Fruit fly (Drosophila melanogaster) whole organism, embryonic: ENCODE data around the gene CG42272.

Source experiments
- B-H1 ChIP-seq: fragments of 200-800 bp; sonication (Bioruptor generic); IDR thresholded peaks from 3 replicates; pipeline ENCODE4 v1.3.6; 2022; ENCODE audit warnings: missing biosample characterization, missing genetic modification characterization
- CG10147 ChIP-seq: fragments of 200-800 bp; sonication (Bioruptor generic); optimal IDR thresholded peaks from 2 replicates; lab custom pipeline; 2019; ENCODE audit warnings: missing biosample characterization, mild to moderate bottlenecking, missing genetic modification characterization, moderate library complexity
- CG11504 ChIP-seq: fragments of 200-800 bp; sonication (Bioruptor generic); optimal IDR thresholded peaks from 3 replicates; lab custom pipeline; 2019; ENCODE audit warnings: missing biosample characterization, mild to moderate bottlenecking, missing genetic modification characterization, moderate library complexity
- CG11560 ChIP-seq: fragments of 200-800 bp; sonication (Bioruptor generic); IDR thresholded peaks from 3 replicates; pipeline ENCODE4 v1.3.6; 2022; ENCODE audit warnings: missing biosample characterization, missing genetic modification characterization
- CG13123 ChIP-seq: fragments of 200-800 bp; sonication (Bioruptor generic); optimal IDR thresholded peaks from 2 replicates; lab custom pipeline; 2016; ENCODE audit warnings: missing biosample characterization, missing genetic modification characterization
- CG13894 ChIP-seq: fragments of 200-800 bp; sonication (Bioruptor generic); optimal IDR thresholded peaks from 3 replicates; lab custom pipeline; 2018; ENCODE audit warnings: missing biosample characterization, mild to moderate bottlenecking, missing genetic modification characterization, moderate library complexity
- CG14965 ChIP-seq: fragments of 200-800 bp; sonication (Bioruptor generic); optimal IDR thresholded peaks from 2 replicates; lab custom pipeline; 2016; ENCODE audit warnings: missing biosample characterization, missing genetic modification characterization, borderline replicate concordance
- CG15514 ChIP-seq: fragments of 200-800 bp; sonication (Bioruptor generic); optimal IDR thresholded peaks from 3 replicates; lab custom pipeline; 2017; ENCODE audit warnings: missing biosample characterization, missing genetic modification characterization, mild to moderate bottlenecking, moderate library complexity, missing genetic modification reagents
- CG16815 ChIP-seq: fragments of 200-800 bp; sonication (Bioruptor generic); optimal IDR thresholded peaks from 3 replicates; lab custom pipeline; 2017; ENCODE audit warnings: missing biosample characterization, mild to moderate bottlenecking, missing genetic modification characterization
- CG18599 ChIP-seq: fragments of 200-800 bp; sonication (Bioruptor generic); optimal IDR thresholded peaks from 3 replicates; lab custom pipeline; 2017; ENCODE audit warnings: missing biosample characterization, missing genetic modification characterization, mild to moderate bottlenecking, moderate library complexity, missing genetic modification reagents
- CG18764 ChIP-seq: fragments of 200-800 bp; sonication (Bioruptor generic); optimal IDR thresholded peaks from 3 replicates; lab custom pipeline; 2016; ENCODE audit warnings: missing biosample characterization, missing genetic modification characterization
- CG2129 ChIP-seq: fragments of 200-800 bp; sonication (Bioruptor generic); IDR thresholded peaks from 2 replicates; pipeline ENCODE4 v1.3.6; 2022; ENCODE audit warnings: missing biosample characterization, missing genetic modification characterization; ENCODE audit not compliant: partially characterized antibody
- CG31388 ChIP-seq: fragments of 200-800 bp; sonication (Bioruptor generic); optimal IDR thresholded peaks from 2 replicates; lab custom pipeline; 2016; ENCODE audit warnings: missing biosample characterization, missing genetic modification characterization
- CG4404 ChIP-seq: fragments of 200-800 bp; sonication (Bioruptor generic); IDR thresholded peaks from 2 replicates; pipeline ENCODE4 v1.3.6; 2022; ENCODE audit warnings: missing biosample characterization, missing genetic modification characterization
- CG6272 ChIP-seq: fragments of 200-800 bp; sonication (Bioruptor generic); IDR thresholded peaks from 2 replicates; pipeline ENCODE4 v1.3.6; 2022; ENCODE audit warnings: missing biosample characterization, missing genetic modification characterization
- CG6683 ChIP-seq: fragments of 200-800 bp; sonication (Bioruptor generic); optimal IDR thresholded peaks from 2 replicates; lab custom pipeline; 2017; ENCODE audit warnings: missing biosample characterization, mild to moderate bottlenecking, missing genetic modification characterization, missing genetic modification reagents
- CG6854 ChIP-seq: fragments of 200-800 bp; sonication (Bioruptor generic); optimal IDR thresholded peaks from 3 replicates; lab custom pipeline; 2017; ENCODE audit warnings: missing biosample characterization, mild to moderate bottlenecking, missing genetic modification characterization
- CG7786 ChIP-seq: fragments of 200-800 bp; sonication (Bioruptor generic); optimal IDR thresholded peaks from 2 replicates; lab custom pipeline; 2016; ENCODE audit warnings: missing biosample characterization, missing genetic modification characterization
- CG8924 ChIP-seq: fragments of 200-800 bp; optimal IDR thresholded peaks from 3 replicates; lab custom pipeline; 2019; ENCODE audit warnings: missing biosample characterization, mild to moderate bottlenecking, missing genetic modification characterization, moderate library complexity
- Dek ChIP-seq: fragments of 200-800 bp; sonication (Bioruptor generic); optimal IDR thresholded peaks from 3 replicates; lab custom pipeline; 2019; ENCODE audit warnings: missing biosample characterization, mild to moderate bottlenecking, missing genetic modification characterization, moderate library complexity
- Dref ChIP-seq: fragments of 200-800 bp; sonication (Bioruptor generic); IDR thresholded peaks from 2 replicates; pipeline ENCODE4 v1.3.6; 2022; ENCODE audit warnings: missing biosample characterization, missing genetic modification characterization
- ERR ChIP-seq: fragments of 200-800 bp; sonication (Bioruptor generic); optimal IDR thresholded peaks from 2 replicates; lab custom pipeline; 2016; ENCODE audit warnings: missing biosample characterization, missing genetic modification characterization
- Gug ChIP-seq: fragments of 200-800 bp; sonication (Bioruptor generic); IDR thresholded peaks from 4 replicates; pipeline ENCODE4 v1.3.6; 2022; ENCODE audit warnings: missing biosample characterization, missing genetic modification characterization
- HLH54F ChIP-seq: fragments of 200-800 bp; sonication (Bioruptor generic); optimal IDR thresholded peaks from 3 replicates; lab custom pipeline; 2016; ENCODE audit warnings: missing biosample characterization, missing genetic modification characterization
- Jarid2 ChIP-seq: fragments of 200-800 bp; sonication (Bioruptor generic); optimal IDR thresholded peaks from 3 replicates; lab custom pipeline; 2017; ENCODE audit warnings: mild to moderate bottlenecking, missing biosample characterization, missing genetic modification reagents, missing genetic modification characterization
- MTF-1 ChIP-seq: fragments of 200-800 bp; sonication (Bioruptor generic); optimal IDR thresholded peaks from 2 replicates; lab custom pipeline; 2018; ENCODE audit warnings: missing biosample characterization, mild to moderate bottlenecking, missing genetic modification characterization, borderline replicate concordance
- Mad ChIP-seq: fragments of 200-800 bp; sonication (Bioruptor generic); optimal IDR thresholded peaks from 2 replicates; lab custom pipeline; 2016; ENCODE audit warnings: missing biosample characterization, missing genetic modification characterization
- PHDP ChIP-seq: fragments of 200-800 bp; sonication (Bioruptor generic); optimal IDR thresholded peaks from 3 replicates; lab custom pipeline; 2018; ENCODE audit warnings: missing biosample characterization, mild to moderate bottlenecking, missing genetic modification characterization, moderate library complexity
- Rfx ChIP-seq: fragments of 200-800 bp; sonication (Bioruptor generic); IDR thresholded peaks from 2 replicates; pipeline ENCODE4 v1.3.6; 2022; ENCODE audit warnings: missing biosample characterization, missing genetic modification characterization
- Scr ChIP-seq: fragments of 200-800 bp; sonication (Bioruptor generic); IDR thresholded peaks from 2 replicates; pipeline ENCODE4 v1.3.6; 2022; ENCODE audit warnings: missing biosample characterization, missing genetic modification characterization; ENCODE audit not compliant: partially characterized antibody
- Spps ChIP-seq: fragments of 200-800 bp; sonication (Bioruptor generic); optimal IDR thresholded peaks from 2 replicates; lab custom pipeline; 2018; ENCODE audit warnings: missing biosample characterization, mild to moderate bottlenecking, missing genetic modification characterization
- Vsx1 ChIP-seq: fragments of 200-800 bp; sonication (Bioruptor generic); optimal IDR thresholded peaks from 2 replicates; lab custom pipeline; 2017; ENCODE audit warnings: missing biosample characterization, mild to moderate bottlenecking, missing genetic modification characterization, missing genetic modification reagents
- ab ChIP-seq: fragments of 200-800 bp; sonication (Bioruptor generic); optimal IDR thresholded peaks from 2 replicates; lab custom pipeline; 2016; ENCODE audit warnings: missing biosample characterization, missing genetic modification characterization
- chinmo ChIP-seq: fragments of 200-800 bp; sonication (Bioruptor generic); IDR thresholded peaks from 4 replicates; pipeline ENCODE4 v1.3.6; 2022; ENCODE audit warnings: missing biosample characterization, missing genetic modification characterization; ENCODE audit not compliant: partially characterized antibody
- croc ChIP-seq: fragments of 200-800 bp; sonication (Bioruptor generic); conservative IDR thresholded peaks from 3 replicates; pipeline ENCODE4 v1.3.6; 2022; ENCODE audit warnings: missing biosample characterization, missing genetic modification characterization
- dmrt99B ChIP-seq: fragments of 200-800 bp; sonication (Bioruptor generic); optimal IDR thresholded peaks from 2 replicates; lab custom pipeline; 2018; ENCODE audit warnings: missing biosample characterization, mild to moderate bottlenecking, missing genetic modification characterization, moderate library complexity
- ems ChIP-seq: fragments of 200-800 bp; sonication (Bioruptor generic); optimal IDR thresholded peaks from 3 replicates; lab custom pipeline; 2016; ENCODE audit warnings: missing biosample characterization, missing genetic modification characterization
- gfzf ChIP-seq: fragments of 200-800 bp; sonication (Bioruptor generic); optimal IDR thresholded peaks from 2 replicates; lab custom pipeline; 2016; ENCODE audit warnings: missing biosample characterization, mild to moderate bottlenecking, missing genetic modification characterization, moderate library complexity
- gsb-n ChIP-seq: fragments of 200-800 bp; sonication (Bioruptor generic); optimal IDR thresholded peaks from 3 replicates; lab custom pipeline; 2018; ENCODE audit warnings: missing biosample characterization, mild to moderate bottlenecking, missing genetic modification characterization
- gt ChIP-seq: fragments of 200-800 bp; sonication (Bioruptor generic); IDR thresholded peaks from 2 replicates; pipeline ENCODE4 v1.3.6; 2022; ENCODE audit warnings: missing biosample characterization, missing genetic modification characterization
- ham ChIP-seq: fragments of 200-800 bp; sonication (Bioruptor generic); IDR thresholded peaks from 2 replicates; pipeline ENCODE4 v1.3.6; 2022; ENCODE audit warnings: missing biosample characterization, missing genetic modification characterization
- ind ChIP-seq: fragments of 200-800 bp; sonication (Bioruptor generic); optimal IDR thresholded peaks from 3 replicates; lab custom pipeline; 2016; ENCODE audit warnings: missing biosample characterization, missing genetic modification characterization
- kay ChIP-seq: fragments of 200-800 bp; sonication (Bioruptor generic); optimal IDR thresholded peaks from 2 replicates; lab custom pipeline; 2016; ENCODE audit warnings: missing biosample characterization, missing genetic modification characterization
- lab ChIP-seq: fragments of 200-800 bp; sonication (Bioruptor generic); optimal IDR thresholded peaks from 3 replicates; lab custom pipeline; 2017; ENCODE audit warnings: missing biosample characterization, missing genetic modification characterization, mild to moderate bottlenecking, moderate library complexity, missing genetic modification reagents
- lilli ChIP-seq: fragments of 200-800 bp; sonication (Bioruptor generic); optimal IDR thresholded peaks from 3 replicates; lab custom pipeline; 2016; ENCODE audit warnings: missing biosample characterization, missing genetic modification characterization
- ro ChIP-seq: fragments of 200-800 bp; sonication (Bioruptor generic); IDR thresholded peaks from 2 replicates; pipeline ENCODE4 v1.3.6; 2022; ENCODE audit warnings: missing biosample characterization, missing genetic modification characterization
- sqz ChIP-seq: fragments of 200-800 bp; sonication (Bioruptor generic); optimal IDR thresholded peaks from 3 replicates; lab custom pipeline; 2018; ENCODE audit warnings: missing biosample characterization, mild to moderate bottlenecking, missing genetic modification characterization
- tap ChIP-seq: fragments of 200-800 bp; optimal IDR thresholded peaks from 3 replicates; lab custom pipeline; 2019; ENCODE audit warnings: missing biosample characterization, mild to moderate bottlenecking, missing genetic modification characterization, moderate library complexity
- trem ChIP-seq: fragments of 200-800 bp; optimal IDR thresholded peaks from 3 replicates; lab custom pipeline; 2019; ENCODE audit warnings: missing biosample characterization, mild to moderate bottlenecking, missing genetic modification characterization, moderate library complexity
- twi ChIP-seq: fragments of 200-800 bp; optimal IDR thresholded peaks from 2 replicates; lab custom pipeline; 2019; ENCODE audit warnings: missing biosample characterization, mild to moderate bottlenecking, missing genetic modification characterization, moderate library complexity
- zfh2 ChIP-seq: fragments of 200-800 bp; sonication (Bioruptor generic); optimal IDR thresholded peaks from 2 replicates; lab custom pipeline; 2016; ENCODE audit warnings: missing biosample characterization, missing genetic modification characterization

CG42272 gene

DNA sequence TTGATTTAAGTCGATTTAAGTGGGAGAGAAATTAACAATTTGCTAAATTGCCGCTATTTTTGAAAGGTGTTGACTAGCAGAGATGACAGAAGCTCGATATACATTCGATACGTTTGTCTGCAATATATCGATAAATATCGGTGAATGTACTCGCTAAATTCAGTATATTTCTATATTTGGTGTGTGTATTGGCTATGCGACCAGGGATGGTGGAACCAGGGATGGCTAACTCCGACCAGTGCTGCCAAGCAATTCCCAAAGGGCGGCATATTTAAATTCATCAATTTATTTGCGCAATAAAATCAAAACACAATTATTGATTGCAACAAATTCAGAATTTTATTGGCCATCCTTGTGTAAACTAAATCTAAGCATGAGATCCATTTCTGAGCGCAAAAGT lies 10.2 kb downstream of the CG42272 start, which contains the start of gene mad2 (continued):
- TF ChIP-seq CG18764 (GFP tag; lab: Kevin White, UChicago) (no peak), sqz (GFP tag; lab: Kevin White, UChicago) (no peak), Jarid2 (GFP tag; lab: Kevin White, UChicago) (no peak), CG6272 (GFP tag; lab: Robert Waterston, UW) (peak; percentile 48; the same call in 1 of the 2 replicates), lab (no peak), ab (GFP tag; lab: Kevin White, UChicago) (no peak), CG16815 (GFP tag; lab: Kevin White, UChicago) (no peak), CG14965 (GFP tag; lab: Kevin White, UChicago) (no peak), CG6683 (GFP tag; lab: Kevin White, UChicago) (no peak), twi (tag; lab: Kevin White, UChicago) (no peak), CG6854 (GFP tag; lab: Kevin White, UChicago) (no peak), CG10147 (GFP tag; lab: Kevin White, UChicago) (no peak), HLH54F (GFP tag; lab: Kevin White, UChicago) (no peak), CG13894 (tag; lab: Kevin White, UChicago) (peak; percentile 40), Spps (no peak), lilli (GFP tag; lab: Kevin White, UChicago) (peak; percentile 11), CG15514 (GFP tag; lab: Kevin White, UChicago) (peak; percentile 59), Dek (peak; percentile 39), ro (GFP tag; lab: Robert Waterston, UW) (no peak), CG2129 (GFP tag; lab: Robert Waterston, UW) (no peak), ham (no peak), PHDP (peak; percentile 23), CG7786 (no peak), B-H1 (GFP tag; lab: Robert Waterston, UW) (no peak), Rfx (peak; percentile 41; the same call in 1 of the 2 replicates), gsb-n (tag; lab: Kevin White, UChicago) (no peak), CG13123 (GFP tag; lab: Kevin White, UChicago) (no peak), Vsx1 (GFP tag; lab: Kevin White, UChicago) (no peak), CG11560 (tag; lab: Robert Waterston, UW) (peak; percentile 85; the same call in 2 of the 3 replicates), ERR (peak; percentile 64), CG18599 (GFP tag; lab: Kevin White, UChicago) (no peak), CG8924 (tag; lab: Kevin White, UChicago) (peak; percentile 14), dmrt99B (tag; lab: Kevin White, UChicago) (no peak), CG11504 (peak; percentile 46), ind (no peak), tap (tag; lab: Kevin White, UChicago) (no peak), CG4404 (GFP tag; lab: Robert Waterston, UW) (no peak), Dref (GFP tag; lab: Robert Waterston, UW) (peak; percentile 96), Gug (no peak), kay (no peak), croc (GFP tag; lab: Robert Waterston, UW) (no peak), zfh2 (peak; percentile 8), Scr (GFP tag; lab: Robert Waterston, UW) (peak; percentile 62), CG31388 (GFP tag; lab: Kevin White, UChicago) (no peak), ems (GFP tag; lab: Kevin White, UChicago) (no peak), chinmo (GFP tag; lab: Robert Waterston, UW) (no peak), gfzf (GFP tag; lab: Kevin White, UChicago) (peak; percentile 88), trem (tag; lab: Kevin White, UChicago) (peak; percentile 22), gt (no peak), MTF-1 (GFP tag; lab: Kevin White, UChicago) (no peak), Mad (GFP tag; lab: Kevin White, UChicago) (peak; percentile 47)
